Worm (Caenorhabditis elegans): ENCODE data around the gene C47G2.4.
A peak's percentile ranks its signal among the peaks of the same experiment; 100 is the strongest.

C47G2.4 gene

ce11 chrII:11301059-11301458, 7.7 kb upstream of the C47G2.4 start, which contains the start of gene raga-1:
Gene raga-1, plus strand, starts transcription at chrII:11301359.
- TF ChIP-seq nhr-28 (tag; optimal IDR thresholded peaks at IDR 0.05) = no peak
- no peak for TF ChIP-seq zip-8 (tag; optimal IDR thresholded peaks at IDR 0.05)
- TF ChIP-seq ceh-39 (tag; optimal IDR thresholded peaks at IDR 0.05) = no peak
- TF ChIP-seq unc-39 (tag; optimal IDR thresholded peaks at IDR 0.05) = no peak
- no peak for TF ChIP-seq lin-32 (GFP tag; optimal IDR thresholded peaks at IDR 0.05)
- no peak for TF ChIP-seq nhr-237 (tag; optimal IDR thresholded peaks at IDR 0.05)
- no peak for TF ChIP-seq nhr-2 (tag; optimal IDR thresholded peaks at IDR 0.05)
- TF ChIP-seq ham-2 (GFP tag; optimal IDR thresholded peaks at IDR 0.05) = no peak
- no peak for TF ChIP-seq lin-13 (tag; optimal IDR thresholded peaks at IDR 0.05)
- no peak for TF ChIP-seq ceh-83 (GFP tag; optimal IDR thresholded peaks at IDR 0.05)
- no peak for TF ChIP-seq flh-1 (GFP tag; optimal IDR thresholded peaks at IDR 0.05)
- TF ChIP-seq mep-1 (tag; optimal IDR thresholded peaks at IDR 0.05) = no peak
- no peak for TF ChIP-seq sptf-1 (tag; optimal IDR thresholded peaks at IDR 0.05)
- TF ChIP-seq unc-62 (GFP tag; optimal IDR thresholded peaks at IDR 0.05) = no peak

DNA sequence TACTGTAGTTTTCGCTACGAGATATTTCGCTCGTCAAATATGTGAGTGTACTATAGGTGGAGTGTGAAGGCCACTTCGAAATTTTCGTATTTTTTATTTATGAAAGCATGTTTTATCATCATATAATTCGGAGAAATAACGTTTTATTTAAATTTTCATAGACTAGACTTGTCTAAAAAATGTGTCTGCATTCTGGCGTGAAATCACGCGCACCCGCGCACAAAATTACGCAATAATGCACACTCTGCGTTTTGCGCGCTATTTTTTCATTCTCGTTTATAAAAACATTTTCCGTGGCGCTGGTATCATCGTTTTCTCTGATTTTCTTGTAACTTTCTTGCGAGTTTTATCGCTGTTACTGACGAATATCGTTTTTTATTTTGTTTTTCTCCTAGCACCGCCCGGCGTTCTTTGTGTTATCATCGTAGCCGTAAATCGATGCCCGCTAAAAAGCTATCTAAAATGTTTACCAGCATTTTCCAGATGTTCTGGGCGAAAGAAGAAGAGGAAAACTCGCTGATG, 3.9 kb upstream of the C47G2.4 start, which contains the start of gene saps-1:
Gene saps-1 (plus strand): TSS at position 472 of the 522 bp plus-strand sequence.
- TF ChIP-seq ham-2 (GFP tag; optimal IDR thresholded peaks at IDR 0.05) (no peak), nhr-76 (tag; optimal IDR thresholded peaks at IDR 0.05) (no peak), mep-1 (tag; optimal IDR thresholded peaks at IDR 0.05) (no peak), nhr-237 (tag; optimal IDR thresholded peaks at IDR 0.05) (peak; percentile 21), nhr-2 (tag; optimal IDR thresholded peaks at IDR 0.05) (no peak), zip-8 (tag; optimal IDR thresholded peaks at IDR 0.05) (peak; percentile 80)

DNA sequence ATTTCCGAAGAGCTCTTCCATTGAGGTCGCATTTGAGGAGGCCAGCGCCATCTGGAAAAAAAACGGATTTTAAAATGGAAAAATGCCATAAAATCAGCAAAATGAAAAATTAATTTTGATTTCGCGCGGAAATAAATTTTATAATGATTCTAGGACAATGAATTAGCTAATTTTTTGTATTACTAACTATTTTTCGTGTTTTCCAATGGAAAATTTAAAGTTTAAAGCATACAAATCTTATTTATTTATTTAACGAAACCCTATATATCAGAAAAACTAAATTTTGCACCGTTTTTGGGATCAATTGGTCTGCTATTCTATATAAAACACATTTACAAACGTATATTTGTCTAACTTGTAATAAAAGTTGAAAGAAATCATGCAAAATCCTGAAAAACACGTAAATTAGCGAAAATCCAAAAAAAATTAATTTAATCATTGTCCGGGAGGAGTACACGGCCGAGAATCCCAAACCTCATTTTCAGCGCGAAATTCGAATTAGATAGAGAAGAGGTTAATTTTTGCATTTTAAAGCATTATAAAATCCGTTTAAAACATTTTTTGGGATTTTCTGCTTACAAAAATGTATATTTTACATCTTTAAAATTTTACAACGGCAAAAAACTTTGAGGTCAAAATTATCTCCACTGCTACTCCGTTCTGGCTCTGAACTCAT, 3.2 kb downstream of the C47G2.4 start, which contains the start of gene C47G2.3:
Gene C47G2.3 (minus strand): TSS at position 51 of the 676 bp plus-strand sequence.
- TF ChIP-seq pha-4 (tag; optimal IDR thresholded peaks at IDR 0.05) (no peak), lsy-2 (tag; optimal IDR thresholded peaks at IDR 0.05) (no peak), nhr-12 (tag; optimal IDR thresholded peaks at IDR 0.05) (no peak), nhr-237 (tag; optimal IDR thresholded peaks at IDR 0.05) (no peak), ces-1 (GFP tag; optimal IDR thresholded peaks at IDR 0.05) (no peak), mls-2 (tag; optimal IDR thresholded peaks at IDR 0.05) (no peak), nhr-2 (tag; optimal IDR thresholded peaks at IDR 0.05) (no peak), unc-120 (tag; optimal IDR thresholded peaks at IDR 0.05; ENCODE audit: poor library complexity, severe bottlenecking) (no peak), snpc-4 (tag; optimal IDR thresholded peaks at IDR 0.05) (no peak), ceh-83 (GFP tag; optimal IDR thresholded peaks at IDR 0.05) (no peak), sptf-1 (tag; optimal IDR thresholded peaks at IDR 0.05) (no peak), nhr-28 (tag; optimal IDR thresholded peaks at IDR 0.05) (no peak), zip-8 (tag; optimal IDR thresholded peaks at IDR 0.05) (no peak), unc-62 (GFP tag; optimal IDR thresholded peaks at IDR 0.05) (no peak), ceh-39 (tag; optimal IDR thresholded peaks at IDR 0.05) (no peak), unc-39 (tag; optimal IDR thresholded peaks at IDR 0.05) (no peak)

- TF ChIP-seq M03D4.4 (tag; optimal IDR thresholded peaks at IDR 0.05) (no peak), mls-2 (tag; optimal IDR thresholded peaks at IDR 0.05) (no peak), flh-1 (GFP tag; optimal IDR thresholded peaks at IDR 0.05) (no peak), ceh-83 (GFP tag; optimal IDR thresholded peaks at IDR 0.05) (no peak), lsy-2 (tag; optimal IDR thresholded peaks at IDR 0.05) (no peak), zip-8 (tag; optimal IDR thresholded peaks at IDR 0.05) (peak; percentile 99), hlh-1 (tag; optimal IDR thresholded peaks at IDR 0.05) (peak; percentile 52), nhr-12 (tag; optimal IDR thresholded peaks at IDR 0.05) (no peak), blmp-1 (tag; optimal IDR thresholded peaks at IDR 0.05) (no peak), ham-2 (GFP tag; optimal IDR thresholded peaks at IDR 0.05) (no peak), pha-4 (tag; optimal IDR thresholded peaks at IDR 0.05) (no peak), drap-1 (GFP tag; optimal IDR thresholded peaks at IDR 0.05) (no peak), unc-62 (GFP tag; optimal IDR thresholded peaks at IDR 0.05) (peak; percentile 64), nhr-2 (tag; optimal IDR thresholded peaks at IDR 0.05) (peak; percentile 92), elt-1 (tag; optimal IDR thresholded peaks at IDR 0.05; ENCODE audit: borderline replicate concordance, insufficient read depth) (no peak), lin-13 (tag; optimal IDR thresholded peaks at IDR 0.05) (no peak), tbx-8 (GFP tag; optimal IDR thresholded peaks at IDR 0.05) (no peak), ztf-11 (tag; optimal IDR thresholded peaks at IDR 0.05) (no peak), ces-1 (GFP tag; optimal IDR thresholded peaks at IDR 0.05) (no peak), sptf-1 (tag; optimal IDR thresholded peaks at IDR 0.05) (no peak), bed-3 (GFP tag; optimal IDR thresholded peaks at IDR 0.05) (no peak), snpc-4 (tag; optimal IDR thresholded peaks at IDR 0.05) (no peak), nhr-28 (tag; optimal IDR thresholded peaks at IDR 0.05) (no peak), nhr-76 (tag; optimal IDR thresholded peaks at IDR 0.05) (no peak), cnd-1 (tag; optimal IDR thresholded peaks at IDR 0.05) (peak; percentile 27)
Observed at ce11 chrII:11288148-11288547, 5.3 kb downstream of the C47G2.4 start.

Data from whole organism, mixed stage, embryonic.